Worm (Caenorhabditis elegans) whole organism, dauer: ENCODE data around the gene M151.3.

ENCODE experiments used
- unc-62 ChIP-seq: sonication (generic microtip); optimal IDR thresholded peaks from 2 replicates; lab custom pipeline; 2017; ENCODE audit warnings: missing biosample characterization, missing genetic modification reagents, missing genetic modification characterization

The M151.3 gene

DNA sequence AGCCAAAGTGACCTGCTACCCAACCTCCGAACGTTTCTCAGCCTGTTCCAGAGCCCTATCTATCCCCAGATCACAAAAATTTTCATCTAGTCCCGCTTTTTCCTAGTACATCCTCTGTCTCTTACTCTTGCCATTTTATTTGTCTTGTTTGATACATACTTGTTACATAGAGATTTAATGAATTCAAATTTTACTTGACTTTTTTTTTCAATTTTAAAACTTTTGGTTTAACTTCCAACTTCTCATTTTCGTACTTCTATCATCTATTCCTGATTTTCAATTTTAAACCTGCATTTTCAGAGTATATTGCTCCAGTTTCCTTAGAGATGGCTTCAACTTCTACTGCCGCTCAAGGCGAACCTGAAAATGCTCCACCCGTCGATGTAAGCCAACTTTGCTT, at the start of gene M151.3:
Gene M151.3 (plus strand): TSS at position 301 of the 400 bp plus-strand sequence.
- no peak for TF ChIP-seq unc-62 (GFP tag; lab: Kevin White, UChicago)

DNA sequence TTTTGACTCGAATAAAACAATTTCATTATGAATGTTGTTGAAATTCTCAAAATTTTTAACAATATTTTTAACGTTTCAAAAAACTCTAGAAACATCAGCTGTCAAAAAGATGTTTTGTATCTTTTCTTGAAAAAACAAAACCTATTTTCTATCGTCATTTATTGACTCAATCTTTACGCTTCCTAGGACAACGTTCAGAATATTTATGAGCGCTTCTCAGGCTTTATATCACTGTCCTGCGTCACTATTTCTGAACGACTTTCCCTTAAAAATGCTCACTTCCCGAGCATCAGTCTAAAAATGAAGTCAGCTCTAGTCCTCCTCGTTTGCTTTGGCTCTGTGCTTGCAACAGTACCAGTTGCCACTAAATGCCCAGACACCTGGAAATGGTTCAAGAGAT, 48.9 kb upstream of the M151.3 start, which contains the start of gene clec-133:
Gene clec-133 (plus strand): TSS at position 301 of the 400 bp plus-strand sequence.
- no peak for TF ChIP-seq unc-62 (GFP tag; lab: Kevin White, UChicago)

DNA sequence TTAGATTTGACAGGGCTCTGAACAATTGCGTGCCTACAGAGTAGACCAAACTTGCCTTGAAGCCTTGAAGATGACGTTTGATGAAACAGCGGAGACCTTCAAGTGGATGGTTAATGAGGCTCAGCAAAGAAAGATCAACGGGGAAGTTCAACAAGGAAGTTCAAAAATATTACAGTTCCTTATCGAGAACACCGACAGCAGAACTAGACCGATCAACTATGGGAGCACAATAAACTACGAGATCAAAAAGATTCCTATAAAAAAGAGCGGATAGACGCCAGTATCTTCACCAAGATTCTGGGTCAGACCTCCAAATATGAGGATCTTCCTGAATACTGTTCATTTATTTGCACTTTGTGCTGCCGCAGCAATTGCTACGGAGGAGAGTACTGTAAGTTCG, 47.2 kb upstream of the M151.3 start, which contains the start of gene clec-134:
Gene clec-134 (plus strand): TSS at position 301 of the 400 bp plus-strand sequence.
- TF ChIP-seq unc-62 (GFP tag; lab: Kevin White, UChicago), result no peak

DNA sequence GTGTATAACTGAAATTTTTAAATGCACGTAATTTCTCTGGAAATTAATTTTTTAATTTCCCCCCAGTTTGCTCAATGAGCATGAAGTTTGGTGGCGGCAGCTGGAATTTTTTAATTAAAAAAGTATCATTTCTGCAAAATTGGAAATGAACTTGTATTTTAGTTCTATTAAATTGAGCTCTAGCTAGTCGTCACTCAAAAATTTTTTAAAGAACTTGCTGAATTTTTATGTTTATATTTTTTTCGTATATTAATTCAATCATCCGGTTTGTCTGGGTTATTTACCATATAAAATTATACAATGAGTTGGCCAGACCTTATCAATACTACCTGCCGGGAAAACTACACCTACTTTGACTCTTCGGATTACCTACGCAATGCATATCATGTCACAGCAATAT, 45.2 kb upstream of the M151.3 start, which contains the start of gene srh-59:
Gene srh-59 (plus strand): TSS at position 301 of the 400 bp plus-strand sequence.
- no peak for TF ChIP-seq unc-62 (GFP tag; lab: Kevin White, UChicago)

DNA sequence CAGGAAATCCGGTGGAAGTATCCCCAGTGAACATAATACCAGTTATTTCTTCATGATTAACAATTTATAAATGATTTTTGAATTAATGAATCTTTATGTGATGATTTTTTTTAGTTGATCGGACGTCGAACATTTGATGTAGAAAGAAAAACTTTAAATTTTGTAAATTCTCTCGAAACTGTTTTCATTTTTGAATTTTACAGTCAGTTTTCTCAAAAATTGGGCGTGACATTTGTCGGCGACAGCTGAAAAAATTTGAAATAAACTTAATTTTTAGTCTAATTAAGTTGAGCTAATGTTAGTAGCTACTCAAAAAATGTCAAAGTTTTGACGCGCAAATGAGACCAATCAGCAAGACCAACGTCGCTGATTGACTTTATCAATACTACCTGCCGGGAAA, 43.6 kb upstream of the M151.3 start, which contains the start of gene srh-60:
Gene srh-60 (plus strand): TSS at position 301 of the 400 bp plus-strand sequence.
- no peak for TF ChIP-seq unc-62 (GFP tag; lab: Kevin White, UChicago)

DNA sequence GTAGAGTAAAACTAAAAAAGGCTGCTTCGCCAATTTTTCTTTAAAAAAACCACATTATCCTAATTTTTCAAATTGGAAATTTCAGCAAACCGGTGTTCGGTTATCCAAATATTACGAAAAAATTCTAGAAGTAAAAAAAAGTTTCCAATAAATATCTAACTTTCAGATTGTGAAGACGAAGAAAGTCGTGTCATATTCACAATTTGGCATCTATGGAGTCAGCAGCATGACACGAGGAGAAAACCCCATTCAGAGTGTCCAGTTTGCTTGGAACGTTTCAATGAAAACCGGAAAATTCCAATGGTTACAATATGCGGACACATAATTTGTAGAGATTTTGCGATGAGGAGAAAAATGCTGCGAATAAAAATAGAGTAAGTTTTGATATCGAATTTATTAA, 31.6 kb upstream of the M151.3 start, which contains the start of gene Y49F6A.12:
Gene Y49F6A.12 (plus strand): TSS at position 301 of the 400 bp plus-strand sequence.
- TF ChIP-seq unc-62 (GFP tag; lab: Kevin White, UChicago), result no peak

DNA sequence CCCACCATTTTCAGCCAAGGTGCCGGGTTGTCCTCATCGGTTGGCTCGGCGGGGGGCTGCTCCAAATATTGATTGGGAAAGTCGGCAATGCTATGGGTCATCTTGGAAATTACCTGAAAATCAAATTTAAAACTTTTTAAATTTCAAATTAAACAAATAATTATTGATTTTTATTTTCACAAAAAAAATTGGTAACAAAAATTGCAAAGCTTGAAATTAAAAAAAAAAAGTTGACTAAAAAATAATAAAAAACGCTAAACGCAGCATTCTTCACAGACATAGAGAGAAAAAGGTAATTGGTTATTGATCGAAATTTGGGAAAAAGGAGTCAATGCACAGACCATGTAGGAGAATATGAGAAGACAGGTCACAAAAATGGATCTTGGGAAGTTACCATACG, 28.3 kb upstream of the M151.3 start, which contains the start of gene Y49F6A.11:
Gene Y49F6A.11 (minus strand): TSS at position 101 of the 400 bp plus-strand sequence.
- no peak for TF ChIP-seq unc-62 (GFP tag; lab: Kevin White, UChicago)

DNA sequence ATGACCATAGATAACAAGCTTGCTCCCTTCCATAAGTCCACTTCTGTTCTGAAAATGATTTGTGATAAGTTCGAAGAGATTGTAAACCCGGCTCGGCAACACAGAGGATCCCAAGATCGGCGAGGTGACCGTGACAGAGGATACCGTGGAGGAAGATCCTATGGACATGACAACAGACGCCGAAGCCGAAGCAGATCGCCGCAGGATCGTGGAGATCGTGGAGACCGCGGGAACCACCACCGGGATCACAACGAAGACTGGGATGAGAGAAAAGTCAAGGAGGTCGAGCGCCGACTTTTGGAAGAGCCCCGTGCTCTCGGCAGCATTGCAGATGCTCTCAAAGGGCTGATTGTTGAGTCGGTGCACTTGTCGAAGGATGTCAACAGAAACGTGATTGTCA, 22.4 kb upstream of the M151.3 start:
- TF ChIP-seq unc-62 (GFP tag; lab: Kevin White, UChicago), result no peak

DNA sequence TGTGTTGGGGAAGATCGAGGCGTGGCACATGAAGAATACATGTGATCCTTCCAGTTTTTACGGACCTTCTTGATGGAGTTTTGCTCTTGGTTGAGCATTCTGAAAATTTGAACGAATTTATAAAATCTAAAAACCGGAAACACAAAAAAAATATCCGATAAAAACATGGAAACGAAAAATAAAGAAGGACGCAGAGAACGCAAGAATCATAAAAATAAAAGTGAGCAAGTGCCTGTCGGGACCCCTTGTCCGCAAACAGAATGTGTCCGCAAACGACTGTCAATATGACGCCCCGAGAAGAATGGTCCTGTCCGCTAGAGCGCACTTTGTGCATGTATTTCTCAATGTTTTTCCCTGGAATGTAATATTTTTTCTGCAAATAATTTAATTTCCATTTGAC, 17.2 kb upstream of the M151.3 start, which contains the start of gene Y49F6A.5:
Gene Y49F6A.5 (minus strand): TSS at position 101 of the 400 bp plus-strand sequence.
- TF ChIP-seq unc-62 (GFP tag; lab: Kevin White, UChicago), result no peak

DNA sequence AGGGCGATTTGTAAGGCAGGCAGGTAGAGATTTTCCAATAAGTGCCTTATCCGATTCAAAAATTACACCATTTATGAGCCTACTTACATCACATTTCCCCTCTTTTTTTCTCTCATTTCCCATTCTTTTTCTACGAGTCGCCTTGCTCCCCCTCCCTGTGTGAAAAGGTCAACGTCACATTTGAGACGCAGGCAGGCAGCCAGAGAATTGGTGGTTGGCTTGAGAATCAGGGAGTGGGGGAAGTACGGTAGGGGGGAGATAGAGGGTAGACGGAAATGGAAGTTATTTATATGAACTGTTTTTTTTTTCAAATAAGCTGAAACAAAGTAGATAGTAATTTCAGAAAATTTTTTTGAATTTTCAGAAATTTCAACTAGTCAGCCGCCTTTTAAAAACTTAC, 10.4 kb upstream of the M151.3 start:
- no peak for TF ChIP-seq unc-62 (GFP tag; lab: Kevin White, UChicago)

DNA sequence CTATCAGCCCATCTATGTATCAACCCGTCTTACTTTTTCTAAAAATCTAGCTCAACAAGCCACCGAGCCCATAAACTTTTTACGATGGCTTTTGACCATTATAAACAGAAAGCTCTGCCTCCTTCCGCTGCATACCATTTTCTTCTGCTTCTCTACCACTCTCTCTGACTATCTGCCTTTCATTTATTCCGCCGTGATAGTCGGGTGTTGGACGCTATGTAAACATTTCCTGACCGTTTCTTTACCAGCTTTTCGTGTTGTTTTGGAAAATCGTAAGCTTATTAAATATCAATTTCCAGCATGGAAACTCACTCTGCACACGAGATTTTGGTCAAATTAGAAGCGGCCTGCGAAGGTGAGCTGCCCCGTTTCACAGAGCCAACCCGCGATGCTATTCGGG, 9.5 kb upstream of the M151.3 start, which contains the start of gene F40E12.1:
Gene F40E12.1 (plus strand): TSS at position 301 of the 400 bp plus-strand sequence.
- TF ChIP-seq unc-62 (GFP tag; lab: Kevin White, UChicago), result no peak

DNA sequence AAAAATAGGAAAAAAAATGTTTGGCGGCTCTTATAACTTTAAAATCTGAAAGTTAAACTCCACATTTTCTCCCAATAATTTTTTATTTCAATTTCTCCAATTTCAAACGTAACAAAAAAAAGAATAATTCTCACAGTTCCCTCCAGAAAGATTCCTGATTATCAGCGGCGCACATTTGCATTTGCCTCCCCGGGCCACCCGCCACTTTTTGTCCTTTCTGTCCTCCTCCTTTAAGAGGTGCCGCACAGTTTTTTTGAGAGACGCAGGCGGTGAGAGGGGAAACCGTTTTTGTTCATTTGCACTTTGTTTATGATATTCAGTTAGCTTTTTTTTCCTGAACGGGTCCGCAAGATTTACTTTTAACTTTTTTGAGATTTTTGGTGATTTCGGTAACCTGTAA, 6.1 kb upstream of the M151.3 start:
- no peak for TF ChIP-seq unc-62 (GFP tag; lab: Kevin White, UChicago)

DNA sequence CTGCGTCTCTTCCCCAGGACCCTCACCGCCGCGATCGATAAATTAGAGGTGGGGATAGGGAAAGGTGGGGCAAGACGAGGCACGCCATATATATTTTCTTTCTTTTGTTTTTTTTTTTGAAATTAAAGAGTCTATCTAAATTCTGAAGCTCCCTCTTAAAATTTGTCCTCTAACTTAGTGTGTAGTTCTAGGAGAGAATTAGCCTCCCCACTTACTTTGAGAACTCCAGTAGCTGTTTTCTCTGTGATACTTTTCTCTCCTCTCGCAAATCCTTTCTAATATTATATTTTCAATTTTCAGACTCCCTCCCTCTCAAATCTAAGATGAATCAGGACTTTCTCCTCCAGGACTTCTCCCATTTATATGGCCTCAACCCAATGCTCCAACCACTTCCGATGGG, 5.0 kb upstream of the M151.3 start, which contains the start of gene M151.7:
Gene M151.7 (plus strand): TSS at position 301 of the 400 bp plus-strand sequence.
- no peak for TF ChIP-seq unc-62 (GFP tag; lab: Kevin White, UChicago)

DNA sequence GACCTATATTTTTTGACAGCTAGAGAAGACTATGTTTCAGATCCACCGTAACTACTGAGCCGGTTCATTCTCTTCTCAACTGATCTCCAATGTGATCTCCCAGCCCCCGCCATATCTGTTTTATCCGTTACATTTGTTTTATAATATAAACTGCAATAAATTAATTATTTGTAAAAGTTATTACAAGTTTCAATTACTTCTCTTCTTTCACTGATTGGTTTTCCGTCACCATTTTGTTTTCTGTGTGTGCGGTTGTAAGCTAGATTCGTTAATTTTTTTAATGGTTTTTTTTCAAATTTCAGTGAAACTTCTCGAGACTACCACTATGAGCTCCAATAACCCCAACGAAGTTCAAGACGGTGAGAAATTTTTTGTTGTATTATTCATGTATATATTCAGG, 3.8 kb downstream of the M151.3 start, which contains the start of gene M151.2:
Gene M151.2 (plus strand): TSS at position 301 of the 400 bp plus-strand sequence.
- no peak for TF ChIP-seq unc-62 (GFP tag; lab: Kevin White, UChicago)

DNA sequence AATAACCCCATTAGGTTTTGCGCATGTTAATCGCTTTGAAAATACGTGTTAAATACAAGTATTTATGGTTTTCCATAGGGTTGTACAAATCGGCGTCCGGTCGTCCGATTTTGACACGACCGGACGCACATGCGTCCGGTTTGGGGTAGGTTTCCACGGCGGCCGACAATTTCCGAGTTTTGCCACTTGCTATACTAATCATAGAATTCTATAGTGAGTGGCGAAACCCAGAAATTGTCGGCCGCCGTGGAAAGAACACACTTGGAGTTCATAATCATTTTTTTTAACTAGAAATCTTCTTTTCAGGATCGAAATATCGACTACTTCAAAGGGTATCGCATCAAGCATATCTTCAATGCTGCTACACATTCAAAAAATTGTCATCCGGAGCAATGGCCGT, 7.8 kb downstream of the M151.3 start:
- TF ChIP-seq unc-62 (GFP tag; lab: Kevin White, UChicago), result no peak

DNA sequence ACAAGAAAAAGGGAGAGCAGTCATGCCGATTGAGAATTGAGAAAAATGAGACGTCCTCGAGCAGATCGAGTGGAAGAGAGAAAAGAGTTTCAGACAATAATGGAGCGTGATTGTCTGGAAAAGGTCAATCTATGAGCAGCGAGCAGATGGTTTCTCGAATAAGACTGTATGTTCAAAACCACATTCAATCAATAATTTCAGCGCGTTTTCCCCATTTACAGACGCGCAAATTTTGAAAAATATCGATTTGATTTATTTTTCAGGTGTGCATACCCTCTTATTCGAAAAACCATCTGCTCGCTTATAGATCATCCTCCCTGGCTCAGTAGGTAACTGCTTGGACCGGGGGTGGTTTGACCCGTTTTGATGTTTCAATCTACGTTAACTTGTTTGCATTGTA, 12.3 kb downstream of the M151.3 start, which contains the start of gene fbxb-31:
Gene fbxb-31 (minus strand): TSS at position 101 of the 400 bp plus-strand sequence.
- TF ChIP-seq unc-62 (GFP tag; lab: Kevin White, UChicago), result no peak

DNA sequence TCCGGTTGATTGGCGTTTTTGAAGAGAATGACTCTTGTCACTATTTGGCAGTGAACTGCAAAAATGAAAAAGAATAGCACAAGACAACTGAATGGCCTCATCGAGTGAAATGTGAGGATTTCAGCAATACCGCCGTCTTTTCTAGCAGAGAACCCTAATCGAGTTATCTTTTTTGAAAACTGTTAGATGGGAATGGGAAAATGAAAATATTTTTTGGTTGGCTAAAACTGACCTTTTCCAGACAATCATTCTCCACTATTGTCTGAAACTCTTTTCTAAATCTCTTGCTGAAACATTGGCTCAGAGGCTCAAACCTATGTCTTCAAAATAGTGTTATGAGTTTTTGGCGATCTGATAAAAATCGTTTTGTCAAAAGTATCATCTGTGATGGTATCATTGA, 13.2 kb downstream of the M151.3 start, which contains the start of gene M151.10:
Gene M151.10 (minus strand): TSS at position 101 of the 400 bp plus-strand sequence.
- TF ChIP-seq unc-62 (GFP tag; lab: Kevin White, UChicago), result no peak
